Worm (Caenorhabditis elegans): ENCODE measurements around the gene F21D5.6.

F21D5.6 gene

ce11 chrIV:8739926-8740325, 1.3 kb downstream of the F21D5.6 start, which contains the start of gene mrps-33:
Gene mrps-33 (minus strand): TSS chrIV:8740026.
- TF ChIP-seq F13H6.1 (tag; optimal IDR thresholded peaks at IDR 0.05), result no peak
- no peak for TF ChIP-seq pax-1 (tag; optimal IDR thresholded peaks at IDR 0.05)
- no peak for TF ChIP-seq madf-2 (tag; optimal IDR thresholded peaks at IDR 0.05)

ce11 chrIV:8739294-8739693, 1.9 kb downstream of the F21D5.6 start, which contains the start of gene F21D5.5:
Gene F21D5.5 (minus strand): TSS chrIV:8739394.
- TF ChIP-seq ceh-2 (tag; optimal IDR thresholded peaks at IDR 0.05) (no peak), lim-6 (tag; optimal IDR thresholded peaks at IDR 0.05) (no peak), ceh-9 (tag; optimal IDR thresholded peaks at IDR 0.05) (no peak), C38D4.7 (GFP tag; optimal IDR thresholded peaks at IDR 0.05) (no peak), nhr-232 (tag; optimal IDR thresholded peaks at IDR 0.05) (no peak), sox-2 (GFP tag; IDR thresholded peaks at IDR 0.05) (no peak), fax-1 (tag; optimal IDR thresholded peaks at IDR 0.05) (no peak), fkh-6 (tag; optimal IDR thresholded peaks at IDR 0.05) (no peak), ceh-18 (tag; optimal IDR thresholded peaks at IDR 0.05) (no peak), pat-9 (tag; optimal IDR thresholded peaks at IDR 0.05) (no peak), lin-11 (tag; optimal IDR thresholded peaks at IDR 0.05) (no peak), hlh-6 (tag; optimal IDR thresholded peaks at IDR 0.05) (no peak), elt-2 (tag; optimal IDR thresholded peaks at IDR 0.05) (no peak), sox-4 (tag; optimal IDR thresholded peaks at IDR 0.05) (no peak), syd-9 (tag; optimal IDR thresholded peaks at IDR 0.05) (no peak), hlh-15 (tag; optimal IDR thresholded peaks at IDR 0.05) (no peak), hlh-8 (tag; optimal IDR thresholded peaks at IDR 0.05) (no peak)

DNA sequence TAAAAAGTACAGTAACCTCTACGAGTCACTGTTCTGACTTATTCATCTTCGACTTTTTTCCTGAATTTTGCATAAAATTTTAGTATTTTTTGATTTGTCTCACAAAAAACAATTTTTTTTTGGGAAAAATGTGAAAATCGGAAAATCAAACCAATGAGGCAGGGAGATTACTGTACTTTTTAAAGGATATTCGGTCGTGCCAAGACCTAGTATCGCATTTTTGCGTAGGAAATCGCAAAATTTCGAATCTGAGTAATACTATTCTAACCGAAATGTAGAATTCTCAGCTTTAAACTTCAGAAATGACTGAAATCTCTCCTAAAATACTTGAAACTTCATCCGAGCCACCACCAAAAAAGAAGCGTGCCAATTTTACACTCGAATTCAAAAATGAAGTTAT, 3.4 kb downstream of the F21D5.6 start, which contains the start of gene F21D5.4:
F21D5.4 (plus strand) TSS at position 301 of the 400 bp plus-strand sequence.
- no peak for TF ChIP-seq ama-1 (optimal IDR thresholded peaks at IDR 0.05)
- TF ChIP-seq ceh-2 (tag; optimal IDR thresholded peaks at IDR 0.05), result no peak
- no peak for TF ChIP-seq gmeb-2 (tag; optimal IDR thresholded peaks at IDR 0.05)
- no peak for TF ChIP-seq ceh-22 (tag; optimal IDR thresholded peaks at IDR 0.05)
- TF ChIP-seq ref-2 (tag; optimal IDR thresholded peaks at IDR 0.05), result no peak
- no peak for TF ChIP-seq ceh-30 (tag; optimal IDR thresholded peaks at IDR 0.05)

- no peak for TF ChIP-seq pha-4 (tag; optimal IDR thresholded peaks at IDR 0.05)
- no peak for TF ChIP-seq C38D4.7 (GFP tag; optimal IDR thresholded peaks at IDR 0.05)
- no peak for TF ChIP-seq ceh-19 (GFP tag; optimal IDR thresholded peaks at IDR 0.05)
- no peak for TF ChIP-seq ahr-1 (tag; optimal IDR thresholded peaks at IDR 0.05)
- peak; percentile 31 for TF ChIP-seq ceh-48 (tag; optimal IDR thresholded peaks at IDR 0.05)
- no peak for TF ChIP-seq hlh-30 (tag; optimal IDR thresholded peaks at IDR 0.05; ENCODE audit: insufficient read depth)
- no peak for TF ChIP-seq syd-9 (tag; optimal IDR thresholded peaks at IDR 0.05)
- TF ChIP-seq hlh-6 (tag; optimal IDR thresholded peaks at IDR 0.05), result no peak
- TF ChIP-seq ets-4 (tag; optimal IDR thresholded peaks at IDR 0.05), result no peak
- peak; percentile 66 for TF ChIP-seq nfya-1 (tag; optimal IDR thresholded peaks at IDR 0.05)
- TF ChIP-seq mec-3 (tag; optimal IDR thresholded peaks at IDR 0.05; ENCODE audit: borderline replicate concordance), result no peak
- TF ChIP-seq ceh-22 (tag; optimal IDR thresholded peaks at IDR 0.05), result no peak
These were observed 3.8 kb downstream of the F21D5.6 start for ce11 chrIV:8737354-8737753.

- no peak for TF ChIP-seq ceh-2 (tag; optimal IDR thresholded peaks at IDR 0.05)
- peak; percentile 55 for TF ChIP-seq elt-2 (tag; optimal IDR thresholded peaks at IDR 0.05)
- no peak for TF ChIP-seq elt-4 (tag; optimal IDR thresholded peaks at IDR 0.05)
These were observed 10.7 kb downstream of the F21D5.6 start, which contains the start of gene F21D5.3 for ce11 chrIV:8730469-8730868. Gene F21D5.3 (plus strand): TSS chrIV:8730815.

DNA sequence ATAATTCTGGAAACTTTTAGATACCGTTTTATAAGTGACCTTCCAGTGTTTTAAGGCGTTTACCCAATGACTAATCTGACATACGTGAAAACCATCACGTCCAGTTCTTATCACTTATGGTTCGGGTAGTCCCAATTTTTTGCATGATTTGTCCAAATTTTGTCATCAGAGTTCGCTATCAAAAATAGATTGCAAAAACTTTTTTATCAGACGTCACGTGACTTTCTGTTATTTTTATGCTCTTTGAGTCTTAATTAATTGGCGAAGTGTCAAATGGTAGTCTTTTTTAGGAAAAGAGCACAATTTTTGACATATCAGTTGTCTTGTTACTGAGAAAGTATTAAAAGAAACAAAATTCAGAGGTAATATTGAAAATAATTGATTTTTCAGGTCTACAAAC, 11.6 kb downstream of the F21D5.6 start:
- no peak for TF ChIP-seq pha-2 (tag; optimal IDR thresholded peaks at IDR 0.05)
- TF ChIP-seq hlh-30 (tag; optimal IDR thresholded peaks at IDR 0.05; ENCODE audit: insufficient read depth), result peak; percentile 56
